Fruit fly (Drosophila melanogaster) whole organism, embryonic: ENCODE data around the gene pbl.
A peak's percentile ranks its signal among the peaks of the same experiment; 100 is the strongest.

ENCODE experiments used
- Adf1 ChIP-seq: fragments of 200-800 bp; sonication (Bioruptor generic); IDR thresholded peaks from 2 replicates; pipeline ENCODE4 v1.3.6; 2022; ENCODE audit warnings: missing biosample characterization, missing genetic modification characterization
- CG13894 ChIP-seq: fragments of 200-800 bp; sonication (Bioruptor generic); optimal IDR thresholded peaks from 3 replicates; lab custom pipeline; 2018; ENCODE audit warnings: missing biosample characterization, mild to moderate bottlenecking, missing genetic modification characterization, moderate library complexity
- CG14860 ChIP-seq: fragments of 200-800 bp; sonication (Bioruptor generic); IDR thresholded peaks from 3 replicates; pipeline ENCODE4 v1.3.6; 2022; ENCODE audit warnings: missing biosample characterization, missing genetic modification characterization; ENCODE audit not compliant: partially characterized antibody
- CG18764 ChIP-seq: fragments of 200-800 bp; sonication (Bioruptor generic); optimal IDR thresholded peaks from 3 replicates; lab custom pipeline; 2016; ENCODE audit warnings: missing biosample characterization, missing genetic modification characterization
- CG2116 ChIP-seq: fragments of 200-800 bp; sonication (Bioruptor generic); optimal IDR thresholded peaks from 3 replicates; lab custom pipeline; 2018; ENCODE audit warnings: missing biosample characterization, mild to moderate bottlenecking, missing genetic modification characterization
- CG2712 ChIP-seq: fragments of 200-800 bp; optimal IDR thresholded peaks from 3 replicates; lab custom pipeline; 2019; ENCODE audit warnings: missing biosample characterization, mild to moderate bottlenecking, missing genetic modification characterization, moderate library complexity
- CG3838 ChIP-seq: fragments of 200-800 bp; sonication (Bioruptor generic); optimal IDR thresholded peaks from 3 replicates; lab custom pipeline; 2016; ENCODE audit warnings: missing biosample characterization, missing genetic modification characterization
- CG6683 ChIP-seq: fragments of 200-800 bp; sonication (Bioruptor generic); optimal IDR thresholded peaks from 2 replicates; lab custom pipeline; 2017; ENCODE audit warnings: missing biosample characterization, mild to moderate bottlenecking, missing genetic modification characterization, missing genetic modification reagents
- CG6765 ChIP-seq: fragments of 200-800 bp; sonication (Bioruptor generic); optimal IDR thresholded peaks from 3 replicates; lab custom pipeline; 2017; ENCODE audit warnings: missing biosample characterization, mild to moderate bottlenecking, missing genetic modification characterization
- CG6813 ChIP-seq: fragments of 200-800 bp; sonication (Bioruptor generic); optimal IDR thresholded peaks from 2 replicates; lab custom pipeline; 2017; ENCODE audit warnings: missing biosample characterization, missing genetic modification characterization, mild to moderate bottlenecking, moderate library complexity, missing genetic modification reagents
- CG7357 ChIP-seq: fragments of 200-800 bp; sonication (Bioruptor generic); IDR thresholded peaks from 3 replicates; pipeline ENCODE4 v1.3.6; 2022; ENCODE audit warnings: missing biosample characterization, missing genetic modification characterization
- CG7372 ChIP-seq: fragments of 200-800 bp; sonication (Bioruptor generic); IDR thresholded peaks from 2 replicates; pipeline ENCODE4 v1.3.6; 2022; ENCODE audit warnings: missing biosample characterization, missing genetic modification characterization
- CG7786 ChIP-seq: fragments of 200-800 bp; sonication (Bioruptor generic); optimal IDR thresholded peaks from 2 replicates; lab custom pipeline; 2016; ENCODE audit warnings: missing biosample characterization, missing genetic modification characterization
- CG7963 ChIP-seq: fragments of 200-800 bp; sonication (Bioruptor generic); IDR thresholded peaks from 3 replicates; pipeline ENCODE4 v1.3.6; 2022; ENCODE audit warnings: missing biosample characterization, missing genetic modification characterization; ENCODE audit not compliant: partially characterized antibody
- CG7987 ChIP-seq: fragments of 200-800 bp; sonication (Bioruptor generic); optimal IDR thresholded peaks from 2 replicates; lab custom pipeline; 2018; ENCODE audit warnings: missing biosample characterization, mild to moderate bottlenecking, missing genetic modification characterization, moderate library complexity
- CG8281 ChIP-seq: fragments of 200-800 bp; sonication (Bioruptor generic); optimal IDR thresholded peaks from 2 replicates; lab custom pipeline; 2018; ENCODE audit warnings: missing biosample characterization, mild to moderate bottlenecking, missing genetic modification characterization, moderate library complexity
- CG9437 ChIP-seq: fragments of 200-800 bp; sonication (Bioruptor generic); optimal IDR thresholded peaks from 2 replicates; lab custom pipeline; 2018; ENCODE audit warnings: missing biosample characterization, mild to moderate bottlenecking, missing genetic modification characterization
- Dp ChIP-seq: fragments of 200-800 bp; sonication (Bioruptor generic); optimal IDR thresholded peaks from 2 replicates; lab custom pipeline; 2018; ENCODE audit warnings: missing biosample characterization, mild to moderate bottlenecking, missing genetic modification characterization, moderate library complexity
- Hand ChIP-seq: fragments of 200-800 bp; sonication (Bioruptor generic); optimal IDR thresholded peaks from 2 replicates; lab custom pipeline; 2017; ENCODE audit warnings: mild to moderate bottlenecking, missing biosample characterization, missing genetic modification reagents, missing genetic modification characterization
- HmgZ ChIP-seq: fragments of 200-800 bp; sonication (Bioruptor generic); optimal IDR thresholded peaks from 2 replicates; lab custom pipeline; 2018; ENCODE audit warnings: missing biosample characterization, mild to moderate bottlenecking, missing genetic modification characterization
- Hr78 ChIP-seq, 2 experiments: fragments of 200-800 bp in 1 of 2; fragments of >200 bp in 1 of 2; sonication (Bioruptor generic) in 1 of 2; optimal IDR thresholded peaks; 2 replicates each; lab custom pipeline; 2017 to 2019; ENCODE audit warnings: missing biosample characterization in 2 of 2, missing genetic modification characterization in 2 of 2, mild to moderate bottlenecking in 1 of 2, moderate library complexity in 1 of 2
- NC2β ChIP-seq: fragments of 200-800 bp; sonication (Bioruptor generic); optimal IDR thresholded peaks from 2 replicates; lab custom pipeline; 2016; ENCODE audit warnings: missing biosample characterization, missing genetic modification characterization
- NfI ChIP-seq: fragments of 200-800 bp; sonication (Bioruptor generic); optimal IDR thresholded peaks from 3 replicates; lab custom pipeline; 2018; ENCODE audit warnings: missing biosample characterization, mild to moderate bottlenecking, missing genetic modification characterization, moderate library complexity
- Optix ChIP-seq: fragments of 200-800 bp; sonication (Bioruptor generic); IDR thresholded peaks from 3 replicates; pipeline ENCODE4 v1.3.6; 2022; ENCODE audit warnings: missing biosample characterization, missing genetic modification characterization
- Poxn ChIP-seq: fragments of 200-800 bp; sonication (Bioruptor generic); IDR thresholded peaks from 2 replicates; pipeline ENCODE4 v1.3.6; 2022; ENCODE audit warnings: missing biosample characterization, missing genetic modification characterization
- TFAM ChIP-seq: fragments of 200-800 bp; sonication (Bioruptor generic); optimal IDR thresholded peaks from 2 replicates; lab custom pipeline; 2017; ENCODE audit warnings: missing biosample characterization, missing genetic modification characterization, inconsistent platforms
- Usf ChIP-seq: fragments of 200-800 bp; sonication (Bioruptor generic); optimal IDR thresholded peaks from 2 replicates; lab custom pipeline; 2017; ENCODE audit warnings: missing genotype, missing biosample characterization, missing genetic modification characterization
- Vsx1 ChIP-seq: fragments of 200-800 bp; sonication (Bioruptor generic); optimal IDR thresholded peaks from 2 replicates; lab custom pipeline; 2017; ENCODE audit warnings: missing biosample characterization, mild to moderate bottlenecking, missing genetic modification characterization, missing genetic modification reagents
- ap ChIP-seq: fragments of 200-800 bp; sonication (Bioruptor generic); IDR thresholded peaks from 2 replicates; pipeline ENCODE4 v1.3.6; 2022; ENCODE audit warnings: missing biosample characterization, missing genetic modification characterization
- ara ChIP-seq: fragments of 200-800 bp; sonication (Bioruptor generic); IDR thresholded peaks from 2 replicates; pipeline ENCODE4 v1.3.6; 2022; ENCODE audit warnings: missing biosample characterization, missing genetic modification characterization
- chn ChIP-seq: fragments of 200-800 bp; sonication (Bioruptor generic); optimal IDR thresholded peaks from 2 replicates; lab custom pipeline; 2016; ENCODE audit warnings: missing biosample characterization, missing genetic modification characterization
- crp ChIP-seq, 2 experiments: fragments of 200-800 bp; sonication (Bioruptor generic); optimal IDR thresholded peaks; 2 replicates in 1 of 2; 3 replicates in 1 of 2; lab custom pipeline; 2017; ENCODE audit warnings: missing biosample characterization in 2 of 2, missing genetic modification characterization in 2 of 2, mild to moderate bottlenecking in 1 of 2, moderate library complexity in 1 of 2
- da ChIP-seq: fragments of 200-800 bp; sonication (Bioruptor generic); optimal IDR thresholded peaks from 2 replicates; lab custom pipeline; 2016; ENCODE audit warnings: missing biosample characterization, missing genetic modification characterization
- hbn ChIP-seq: fragments of 200-800 bp; sonication (Bioruptor generic); IDR thresholded peaks from 2 replicates; pipeline ENCODE4 v1.3.6; 2022; ENCODE audit warnings: missing biosample characterization, missing genetic modification characterization; ENCODE audit not compliant: partially characterized antibody
- lilli ChIP-seq: fragments of 200-800 bp; sonication (Bioruptor generic); optimal IDR thresholded peaks from 3 replicates; lab custom pipeline; 2016; ENCODE audit warnings: missing biosample characterization, missing genetic modification characterization
- mirr ChIP-seq: fragments of 200-800 bp; sonication (Bioruptor generic); optimal IDR thresholded peaks from 3 replicates; lab custom pipeline; 2018; ENCODE audit warnings: missing biosample characterization, mild to moderate bottlenecking, missing genetic modification characterization
- nmo ChIP-seq: fragments of 200-800 bp; sonication (Bioruptor generic); optimal IDR thresholded peaks from 2 replicates; lab custom pipeline; 2018; ENCODE audit warnings: missing biosample characterization, mild to moderate bottlenecking, missing genetic modification characterization, moderate library complexity
- pan ChIP-seq, 4 experiments: fragments of >200 bp in 3 of 4; fragments of 200-800 bp in 1 of 4; sonication (Bioruptor generic) in 1 of 4; optimal IDR thresholded peaks in 3 of 4; IDR thresholded peaks in 1 of 4; 2 replicates each; pipeline versions ENCODE4 v1.3.6 to Lab custom; 2017 to 2022; ENCODE audit warnings: missing biosample characterization in 2 of 4, missing genetic modification characterization in 2 of 4, mixed read lengths in 1 of 4
- peb ChIP-seq: fragments of 200-800 bp; sonication (Bioruptor generic); IDR thresholded peaks from 2 replicates; pipeline ENCODE4 v1.3.6; 2022; ENCODE audit warnings: missing biosample characterization, missing genetic modification characterization
- ro ChIP-seq: fragments of 200-800 bp; sonication (Bioruptor generic); IDR thresholded peaks from 2 replicates; pipeline ENCODE4 v1.3.6; 2022; ENCODE audit warnings: missing biosample characterization, missing genetic modification characterization
- shn ChIP-seq: fragments of 200-800 bp; sonication (Bioruptor generic); optimal IDR thresholded peaks from 3 replicates; lab custom pipeline; 2016; ENCODE audit warnings: missing biosample characterization, missing genetic modification characterization
- sim ChIP-seq: fragments of 200-800 bp; sonication (Bioruptor generic); IDR thresholded peaks from 2 replicates; pipeline ENCODE4 v1.3.6; 2022; ENCODE audit warnings: missing biosample characterization, missing genetic modification characterization
- slbo ChIP-seq: fragments of 200-800 bp; sonication (Bioruptor generic); IDR thresholded peaks from 2 replicates; pipeline ENCODE4 v1.3.6; 2022; ENCODE audit warnings: missing biosample characterization, missing genetic modification characterization
- sqz ChIP-seq: fragments of 200-800 bp; sonication (Bioruptor generic); optimal IDR thresholded peaks from 3 replicates; lab custom pipeline; 2018; ENCODE audit warnings: missing biosample characterization, mild to moderate bottlenecking, missing genetic modification characterization
- stc ChIP-seq: fragments of 200-800 bp; sonication (Bioruptor generic); IDR thresholded peaks from 2 replicates; pipeline ENCODE4 v1.3.6; 2022; ENCODE audit warnings: missing biosample characterization, missing genetic modification characterization
- tap ChIP-seq: fragments of 200-800 bp; optimal IDR thresholded peaks from 3 replicates; lab custom pipeline; 2019; ENCODE audit warnings: missing biosample characterization, mild to moderate bottlenecking, missing genetic modification characterization, moderate library complexity
- tna ChIP-seq: fragments of 200-800 bp; sonication (Bioruptor generic); IDR thresholded peaks from 2 replicates; pipeline ENCODE4 v1.3.6; 2022; ENCODE audit warnings: missing biosample characterization, missing genetic modification characterization; ENCODE audit not compliant: partially characterized antibody
- zf30C ChIP-seq: fragments of 200-800 bp; sonication (Bioruptor generic); optimal IDR thresholded peaks from 3 replicates; lab custom pipeline; 2018; ENCODE audit warnings: missing biosample characterization, mild to moderate bottlenecking, missing genetic modification characterization

pbl gene

dm6 chr3L:7850771-7851358 lies 60.9 kb downstream of the pbl start (continued):
- TF ChIP-seq Hand (GFP tag; lab: Kevin White, UChicago) = peak; percentile 83
- TF ChIP-seq shn (GFP tag; lab: Kevin White, UChicago) = peak; percentile 74
- TF ChIP-seq ro (GFP tag; lab: Robert Waterston, UW) = peak; percentile 51; the same call in 1 of the 2 replicates
- TF ChIP-seq CG8281 = peak; percentile 60
- peak; percentile 87 for TF ChIP-seq lilli (GFP tag; lab: Kevin White, UChicago)
- peak; percentile 74 for TF ChIP-seq da (GFP tag; lab: Kevin White, UChicago)
- TF ChIP-seq peb (GFP tag; lab: Robert Waterston, UW) = no peak; the same call in 1 of the 2 replicates
- peak; percentile 87 for TF ChIP-seq CG6813 (GFP tag; lab: Kevin White, UChicago)
- peak; percentile 71 for TF ChIP-seq CG9437 (GFP tag; lab: Kevin White, UChicago)
- peak; percentile 82 for TF ChIP-seq stc (GFP tag; lab: Robert Waterston, UW)
- peak; percentile 81 for TF ChIP-seq chn (GFP tag; lab: Kevin White, UChicago)
- TF ChIP-seq CG7372 (GFP tag; lab: Robert Waterston, UW) = peak; percentile 63
- peak; percentile 89 for TF ChIP-seq tap (tag; lab: Kevin White, UChicago)
- TF ChIP-seq CG6765 (GFP tag; lab: Kevin White, UChicago) = peak; percentile 83
- TF ChIP-seq hbn = no peak
- TF ChIP-seq CG14860 (GFP tag; lab: Robert Waterston, UW) = no peak
- peak; percentile 87 for TF ChIP-seq CG2712 (tag; lab: Kevin White, UChicago)
- peak; percentile 49 for TF ChIP-seq CG2116 (GFP tag; lab: Kevin White, UChicago)
- TF ChIP-seq sim (GFP tag; lab: Robert Waterston, UW) = 0 out of 2 replicates have a peak, but pooled peaks have one; percentile 47
- peak; percentile 92 for TF ChIP-seq HmgZ (tag; lab: Kevin White, UChicago)
- TF ChIP-seq CG13894 (tag; lab: Kevin White, UChicago) = peak; percentile 91
- peak; percentile 65; the same call in 2 of the 3 replicates for TF ChIP-seq Optix (GFP tag; lab: Robert Waterston, UW)
- no peak for TF ChIP-seq pan (optimal IDR thresholded peaks at IDR 0.05; lab: Kevin White, UChicago)
- peak in 1 of 2 experiments; percentile 92 for TF ChIP-seq pan (GFP tag; optimal IDR thresholded peaks at IDR 0.05 in 1 of 2, IDR thresholded peaks at IDR 0.05 in 1 of 2)
- 0 out of 2 replicates have a peak, but pooled peaks have one; percentile 17 for TF ChIP-seq Poxn
- peak; percentile 90 for TF ChIP-seq slbo (GFP tag; lab: Robert Waterston, UW)
- no peak for TF ChIP-seq tna (GFP tag; lab: Robert Waterston, UW)
- TF ChIP-seq Vsx1 (GFP tag; lab: Kevin White, UChicago) = peak; percentile 84
- TF ChIP-seq nmo (GFP tag; lab: Kevin White, UChicago) = peak; percentile 87
- peak; percentile 84 for TF ChIP-seq CG6683 (GFP tag; lab: Kevin White, UChicago)
- peak; percentile 74 for TF ChIP-seq Adf1 (GFP tag; lab: Robert Waterston, UW)
- TF ChIP-seq Hr78 (GFP tag; optimal IDR thresholded peaks at IDR 0.05; lab: Kevin White, UChicago) = peak in 1 of 2 experiments; percentile 97
- peak in 1 of 2 experiments; percentile 31 for TF ChIP-seq crp (GFP tag; optimal IDR thresholded peaks at IDR 0.05; lab: Kevin White, UChicago)
- TF ChIP-seq NC2β (GFP tag; lab: Kevin White, UChicago) = peak; percentile 67
- no peak for TF ChIP-seq Dp
- TF ChIP-seq ara (GFP tag; lab: Robert Waterston, UW) = peak; percentile 65; the same call in 1 of the 2 replicates
- TF ChIP-seq CG7987 = peak; percentile 58
- peak; percentile 77 for TF ChIP-seq CG18764
- peak; percentile 83 for TF ChIP-seq mirr (GFP tag; lab: Kevin White, UChicago)
- peak; percentile 77 for TF ChIP-seq CG3838 (GFP tag; lab: Kevin White, UChicago)
- TF ChIP-seq Usf (GFP tag; lab: Kevin White, UChicago) = peak; percentile 16
- TF ChIP-seq zf30C (GFP tag; lab: Kevin White, UChicago) = peak; percentile 84
- peak; percentile 36; the same call in 1 of the 2 replicates for TF ChIP-seq ap (GFP tag; lab: Robert Waterston, UW)
- peak; percentile 67; the same call in 2 of the 3 replicates for TF ChIP-seq CG7357 (GFP tag; lab: Robert Waterston, UW)
- TF ChIP-seq TFAM (GFP tag; lab: Kevin White, UChicago) = peak; percentile 46
- TF ChIP-seq CG7786 (GFP tag; lab: Kevin White, UChicago) = peak; percentile 89
- TF ChIP-seq sqz (GFP tag; lab: Kevin White, UChicago) = peak; percentile 80
- no peak for TF ChIP-seq CG7963 (GFP tag; lab: Robert Waterston, UW)
- TF ChIP-seq NfI (GFP tag; lab: Kevin White, UChicago) = peak; percentile 81
